Fruit fly (Drosophila melanogaster) whole organism, larva: ENCODE data around the gene CG15641.
A peak's percentile ranks its signal among the peaks of the same experiment; 100 is the strongest.

ENCODE experiments used
- noc ChIP-seq: fragments of 200-800 bp; sonication (Bioruptor generic); optimal IDR thresholded peaks from 3 replicates; lab custom pipeline; 2019; ENCODE audit warnings: missing biosample characterization, mild to moderate bottlenecking, missing genetic modification characterization, moderate library complexity

Gene CG15641

dm6 chrX:15483010-15483802, 15.5 kb downstream of the CG15641 start:
- no peak for TF ChIP-seq noc (tag; lab: Kevin White, UChicago)

- TF ChIP-seq noc (tag; lab: Kevin White, UChicago), result no peak
Measured at dm6 chrX:15484451-15485032, 16.9 kb downstream of the CG15641 start.

- no peak for TF ChIP-seq noc (tag; lab: Kevin White, UChicago)
Measured at dm6 chrX:15486682-15487081, 19.0 kb downstream of the CG15641 start, which contains the start of gene Gmap. Gene Gmap, plus strand, starts transcription at chrX:15486922.

- TF ChIP-seq noc (tag; lab: Kevin White, UChicago), result no peak
Measured at dm6 chrX:15490519-15490918, 22.8 kb downstream of the CG15641 start.

- no peak for TF ChIP-seq noc (tag; lab: Kevin White, UChicago)
Measured at dm6 chrX:15495600-15496379, 28.1 kb downstream of the CG15641 start.

- no peak for TF ChIP-seq noc (tag; lab: Kevin White, UChicago)
Measured at dm6 chrX:15496651-15497409, 29.1 kb downstream of the CG15641 start.

dm6 chrX:15497440-15498271, 30.0 kb downstream of the CG15641 start:
- TF ChIP-seq noc (tag; lab: Kevin White, UChicago), result no peak

- no peak for TF ChIP-seq noc (tag; lab: Kevin White, UChicago)
Measured at dm6 chrX:15498791-15499190, 31.1 kb downstream of the CG15641 start.

dm6 chrX:15499996-15500904, 32.6 kb downstream of the CG15641 start:
- peak; percentile 12 for TF ChIP-seq noc (tag; lab: Kevin White, UChicago)

dm6 chrX:15501706-15502267, 34.1 kb downstream of the CG15641 start:
- peak; percentile 23 for TF ChIP-seq noc (tag; lab: Kevin White, UChicago)

dm6 chrX:15502864-15503263, 35.2 kb downstream of the CG15641 start:
- no peak for TF ChIP-seq noc (tag; lab: Kevin White, UChicago)

dm6 chrX:15511399-15511798, 43.7 kb downstream of the CG15641 start:
- peak; percentile 46 for TF ChIP-seq noc (tag; lab: Kevin White, UChicago)
